In genomic region chr3R:5463199-5463949, dm6 we compare ENCODE assay signal across 5 fruit fly cellular contexts.
TF ChIP-seq lines count a peak whose summit lies in the region.

No protein-coding gene starts in this region.

- no peak for TF ChIP-seq CTCF in whole organism, embryonic (GFP tag; optimal IDR thresholded peaks at IDR 0.05; lab: Kevin White, UChicago)

TF ChIP-seq in whole organism, adult, 20 proteins besides CTCF, POLR2A, EP300 and RAD21:
- TF ChIP-seq Hr96 (GFP tag; optimal IDR thresholded peaks at IDR 0.05; lab: Kevin White, UChicago) (no peak), pad (GFP tag; optimal IDR thresholded peaks at IDR 0.05; lab: Kevin White, UChicago) (peak; percentile 28), tj (GFP tag; optimal IDR thresholded peaks at IDR 0.05; lab: Kevin White, UChicago) (peak; percentile 66), cnc (optimal IDR thresholded peaks at IDR 0.05; lab: Kevin White, UChicago) (no peak), CG5204 (GFP tag; optimal IDR thresholded peaks at IDR 0.05; lab: Kevin White, UChicago) (no peak)
TF ChIP-seq in whole organism, adult: peak in this region for 2.

TF ChIP-seq in whole organism, embryonic, 481 proteins besides CTCF, POLR2A, EP300 and RAD21 (continues in another document):
- TF ChIP-seq CG6791 (GFP tag; IDR thresholded peaks at IDR 0.05; lab: Robert Waterston, UW; ENCODE audit: partially characterized antibody) (peak; percentile 66; the same call in 2 of the 3 replicates), Bteb2 (GFP tag; optimal IDR thresholded peaks at IDR 0.05; lab: Kevin White, UChicago) (no peak), chinmo (GFP tag; IDR thresholded peaks at IDR 0.05; lab: Robert Waterston, UW; ENCODE audit: partially characterized antibody) (peak; percentile 70; the same call in 1 of the 4 replicates), HHEX (GFP tag; optimal IDR thresholded peaks at IDR 0.05; lab: Kevin White, UChicago) (no peak), CG18262 (tag; optimal IDR thresholded peaks at IDR 0.05; lab: Kevin White, UChicago) (no peak), BEAF-32 (GFP tag; optimal IDR thresholded peaks at IDR 0.05; lab: Kevin White, UChicago) (peak; percentile 34), repo (GFP tag; optimal IDR thresholded peaks at IDR 0.05; lab: Kevin White, UChicago) (no peak), CHES-1-like (GFP tag; optimal IDR thresholded peaks at IDR 0.05; lab: Kevin White, UChicago) (peak; percentile 3), Ada2b (GFP tag; IDR thresholded peaks at IDR 0.05; lab: Robert Waterston, UW) (no peak), zf30C (GFP tag; optimal IDR thresholded peaks at IDR 0.05; lab: Kevin White, UChicago) (no peak), sim (GFP tag; IDR thresholded peaks at IDR 0.05; lab: Robert Waterston, UW) (no peak), Dad (GFP tag; optimal IDR thresholded peaks at IDR 0.05; lab: Kevin White, UChicago) (no peak), Lpt (GFP tag; optimal IDR thresholded peaks at IDR 0.05; lab: Kevin White, UChicago) (no peak), CoRest (tag; optimal IDR thresholded peaks at IDR 0.05; lab: Kevin White, UChicago) (peak; percentile 9), sima (GFP tag; optimal IDR thresholded peaks at IDR 0.05; lab: Kevin White, UChicago) (no peak), CG15514 (GFP tag; optimal IDR thresholded peaks at IDR 0.05; lab: Kevin White, UChicago) (peak; percentile 63), Pdp1 (GFP tag; optimal IDR thresholded peaks at IDR 0.05; lab: Kevin White, UChicago) (peak in 1 of 2 experiments; percentile 66), CG14860 (GFP tag; IDR thresholded peaks at IDR 0.05; lab: Robert Waterston, UW; ENCODE audit: partially characterized antibody) (0 out of 3 replicates have a peak, but pooled peaks have one; percentile 9), fru (optimal IDR thresholded peaks at IDR 0.05; lab: Kevin White, UChicago) (no peak), TFAM (GFP tag; optimal IDR thresholded peaks at IDR 0.05; lab: Kevin White, UChicago) (no peak)

TF ChIP-seq in whole organism, prepupa, 60 proteins besides CTCF, POLR2A, EP300 and RAD21:
- no peak for TF ChIP-seq dsx (GFP tag; optimal IDR thresholded peaks at IDR 0.05; lab: Kevin White, UChicago; ENCODE audit: poor library complexity, severe bottlenecking)
- no peak for TF ChIP-seq CG6163 (GFP tag; IDR thresholded peaks at IDR 0.05; lab: Robert Waterston, UW)
- TF ChIP-seq CG6854 (GFP tag; optimal IDR thresholded peaks at IDR 0.05; lab: Kevin White, UChicago), result peak; percentile 29
- no peak for TF ChIP-seq CG7368 (GFP tag; optimal IDR thresholded peaks at IDR 0.05; lab: Kevin White, UChicago)
- TF ChIP-seq ss (GFP tag; optimal IDR thresholded peaks at IDR 0.05; lab: Kevin White, UChicago), result peak in 1 of 2 experiments; percentile 37
- TF ChIP-seq lz (GFP tag; optimal IDR thresholded peaks at IDR 0.05; lab: Kevin White, UChicago), result peak; percentile 16
- TF ChIP-seq esn (GFP tag; optimal IDR thresholded peaks at IDR 0.05; lab: Kevin White, UChicago), result peak; percentile 23
- TF ChIP-seq eg (GFP tag; IDR thresholded peaks at IDR 0.05; lab: Robert Waterston, UW), result 0 out of 3 replicates have a peak, but pooled peaks have one; percentile 15
- TF ChIP-seq Blimp-1 (GFP tag; optimal IDR thresholded peaks at IDR 0.05; lab: Kevin White, UChicago), result no peak
- TF ChIP-seq salr (GFP tag; optimal IDR thresholded peaks at IDR 0.05; lab: Kevin White, UChicago), result no peak
- no peak for TF ChIP-seq CG31627 (GFP tag; optimal IDR thresholded peaks at IDR 0.05; lab: Kevin White, UChicago)
- peak; percentile 58 for TF ChIP-seq achi (GFP tag; optimal IDR thresholded peaks at IDR 0.05; lab: Kevin White, UChicago)
- peak; percentile 32 for TF ChIP-seq Sox14 (GFP tag; optimal IDR thresholded peaks at IDR 0.05; lab: Kevin White, UChicago)
- no peak for TF ChIP-seq svp (GFP tag; lab: Kevin White, UChicago)
- peak; percentile 78 for TF ChIP-seq Eip78C (GFP tag; lab: Kevin White, UChicago)
- TF ChIP-seq Sox15 (GFP tag; optimal IDR thresholded peaks at IDR 0.05; lab: Kevin White, UChicago), result no peak
- no peak for TF ChIP-seq Sox102F (GFP tag; optimal IDR thresholded peaks at IDR 0.05; lab: Kevin White, UChicago)
- no peak for TF ChIP-seq Hr39 (GFP tag; optimal IDR thresholded peaks at IDR 0.05; lab: Kevin White, UChicago)

TF ChIP-seq in whole organism, pupa, 21 proteins besides CTCF, POLR2A, EP300 and RAD21:
- TF ChIP-seq CG9948 (tag; optimal IDR thresholded peaks at IDR 0.05; lab: Kevin White, UChicago) (no peak), rn (GFP tag; IDR thresholded peaks at IDR 0.05; lab: Robert Waterston, UW) (no peak), CG34367 (tag; optimal IDR thresholded peaks at IDR 0.05; lab: Kevin White, UChicago) (no peak), CG13204 (GFP tag; optimal IDR thresholded peaks at IDR 0.05; lab: Kevin White, UChicago) (no peak), CG12605 (GFP tag; IDR thresholded peaks at IDR 0.05; lab: Robert Waterston, UW) (peak; percentile 92), CG14655 (GFP tag; optimal IDR thresholded peaks at IDR 0.05; lab: Kevin White, UChicago) (no peak), CG8159 (tag; optimal IDR thresholded peaks at IDR 0.05; lab: Kevin White, UChicago) (peak; percentile 16), CG10348 (GFP tag; IDR thresholded peaks at IDR 0.05; lab: Robert Waterston, UW) (no peak), CG17806 (tag; optimal IDR thresholded peaks at IDR 0.05; lab: Kevin White, UChicago) (no peak), Pif1B (GFP tag; optimal IDR thresholded peaks at IDR 0.05; lab: Kevin White, UChicago) (no peak)

TF ChIP-seq in whole organism, wandering third instar larva, 38 proteins besides CTCF, POLR2A, EP300 and RAD21:
- peak; percentile 7 for TF ChIP-seq fru (GFP tag; optimal IDR thresholded peaks at IDR 0.05; lab: Kevin White, UChicago)
- TF ChIP-seq foxo (GFP tag; optimal IDR thresholded peaks at IDR 0.05; lab: Kevin White, UChicago), result peak in 1 of 2 experiments; percentile 11
- no peak for TF ChIP-seq Hr78 (GFP tag; optimal IDR thresholded peaks at IDR 0.05; lab: Kevin White, UChicago)
- no peak for TF ChIP-seq dmrt93B (GFP tag; optimal IDR thresholded peaks at IDR 0.05; lab: Kevin White, UChicago)
- TF ChIP-seq ey (GFP tag; optimal IDR thresholded peaks at IDR 0.05; lab: Kevin White, UChicago), result no peak
- no peak for TF ChIP-seq Mio (GFP tag; optimal IDR thresholded peaks at IDR 0.05; lab: Kevin White, UChicago)
- TF ChIP-seq usp (GFP tag; optimal IDR thresholded peaks at IDR 0.05; lab: Kevin White, UChicago), result no peak
- TF ChIP-seq CrebA (GFP tag; optimal IDR thresholded peaks at IDR 0.05; lab: Kevin White, UChicago; ENCODE audit: borderline replicate concordance), result no peak
- peak; percentile 7 for TF ChIP-seq Jra (GFP tag; optimal IDR thresholded peaks at IDR 0.05; lab: Kevin White, UChicago)
- peak; percentile 52 for TF ChIP-seq psq (GFP tag; optimal IDR thresholded peaks at IDR 0.05; lab: Kevin White, UChicago)
- TF ChIP-seq Rel (GFP tag; optimal IDR thresholded peaks at IDR 0.05; lab: Kevin White, UChicago), result no peak
- TF ChIP-seq Rel (tag; optimal IDR thresholded peaks at IDR 0.05; lab: Kevin White, UChicago), result peak; percentile 13
- no peak for TF ChIP-seq Dfd (GFP tag; optimal IDR thresholded peaks at IDR 0.05; lab: Kevin White, UChicago)
- peak; percentile 5 for TF ChIP-seq Sp1 (GFP tag; optimal IDR thresholded peaks at IDR 0.05; lab: Kevin White, UChicago)
- TF ChIP-seq lola (GFP tag; optimal IDR thresholded peaks at IDR 0.05; lab: Kevin White, UChicago), result no peak
- no peak for TF ChIP-seq sage (GFP tag; optimal IDR thresholded peaks at IDR 0.05; lab: Kevin White, UChicago)
